Fruit fly (Drosophila melanogaster) whole organism, embryonic: Measurements from ENCODE around the gene spirit.

Source experiments
- BtbVII ChIP-seq: fragments of 200-800 bp; sonication (Bioruptor generic); optimal IDR thresholded peaks from 3 replicates; lab custom pipeline; 2017; ENCODE audit warnings: missing biosample characterization, mild to moderate bottlenecking, missing genetic modification characterization
- CG1024 ChIP-seq: fragments of 200-800 bp; sonication (Bioruptor generic); IDR thresholded peaks from 2 replicates; pipeline ENCODE4 v1.3.6; 2022; ENCODE audit warnings: missing biosample characterization, missing genetic modification characterization
- CG10654 ChIP-seq: fragments of 200-800 bp; sonication (Bioruptor generic); optimal IDR thresholded peaks from 2 replicates; lab custom pipeline; 2016; ENCODE audit warnings: missing biosample characterization, missing genetic modification characterization
- CG11247 ChIP-seq: fragments of 200-800 bp; sonication (Bioruptor generic); IDR thresholded peaks from 2 replicates; pipeline ENCODE4 v1.3.6; 2022; ENCODE audit warnings: missing biosample characterization, missing genetic modification characterization
- CG11560 ChIP-seq: fragments of 200-800 bp; sonication (Bioruptor generic); IDR thresholded peaks from 3 replicates; pipeline ENCODE4 v1.3.6; 2022; ENCODE audit warnings: missing biosample characterization, missing genetic modification characterization
- CG11723 ChIP-seq: fragments of 200-800 bp; sonication (Bioruptor generic); optimal IDR thresholded peaks from 2 replicates; lab custom pipeline; 2017; ENCODE audit warnings: missing biosample characterization, mild to moderate bottlenecking, missing genetic modification characterization
- CG13624 ChIP-seq: fragments of 200-800 bp; sonication (Bioruptor generic); optimal IDR thresholded peaks from 2 replicates; lab custom pipeline; 2016; ENCODE audit warnings: missing biosample characterization, missing genetic modification characterization
- CG15696 ChIP-seq: fragments of 200-800 bp; sonication (Bioruptor generic); optimal IDR thresholded peaks from 2 replicates; lab custom pipeline; 2019; ENCODE audit warnings: missing biosample characterization, mild to moderate bottlenecking, missing genetic modification characterization, moderate library complexity
- CG17568 ChIP-seq: fragments of 200-800 bp; sonication (Bioruptor generic); optimal IDR thresholded peaks from 2 replicates; lab custom pipeline; 2018; ENCODE audit warnings: missing biosample characterization, mild to moderate bottlenecking, missing genetic modification characterization, moderate library complexity
- CG17829 ChIP-seq: fragments of 200-800 bp; optimal IDR thresholded peaks from 2 replicates; lab custom pipeline; 2019; ENCODE audit warnings: missing biosample characterization, mild to moderate bottlenecking, missing genetic modification characterization, moderate library complexity
- CG2889 ChIP-seq: fragments of 200-800 bp; sonication (Bioruptor generic); IDR thresholded peaks from 3 replicates; pipeline ENCODE4 v1.3.6; 2022; ENCODE audit warnings: missing biosample characterization, missing genetic modification characterization
- CG30431 ChIP-seq: fragments of 200-800 bp; sonication (Bioruptor generic); optimal IDR thresholded peaks from 2 replicates; lab custom pipeline; 2017; ENCODE audit warnings: missing biosample characterization, missing genetic modification characterization
- CG31388 ChIP-seq: fragments of 200-800 bp; sonication (Bioruptor generic); optimal IDR thresholded peaks from 2 replicates; lab custom pipeline; 2016; ENCODE audit warnings: missing biosample characterization, missing genetic modification characterization
- CG31441 ChIP-seq: fragments of 200-800 bp; sonication (Bioruptor generic); IDR thresholded peaks from 2 replicates; pipeline ENCODE4 v1.3.6; 2022; ENCODE audit warnings: missing biosample characterization, missing genetic modification characterization
- CG3281 ChIP-seq: fragments of 200-800 bp; sonication (Bioruptor generic); optimal IDR thresholded peaks from 3 replicates; lab custom pipeline; 2017; ENCODE audit warnings: missing biosample characterization, mild to moderate bottlenecking, missing genetic modification characterization
- CG3838 ChIP-seq: fragments of 200-800 bp; sonication (Bioruptor generic); optimal IDR thresholded peaks from 3 replicates; lab custom pipeline; 2016; ENCODE audit warnings: missing biosample characterization, missing genetic modification characterization
- CG43689 ChIP-seq: fragments of 200-800 bp; sonication (Bioruptor generic); IDR thresholded peaks from 2 replicates; pipeline ENCODE4 v1.3.6; 2022; ENCODE audit warnings: missing biosample characterization, missing genetic modification characterization
- CG4617 ChIP-seq: fragments of 200-800 bp; sonication (Bioruptor generic); optimal IDR thresholded peaks from 3 replicates; lab custom pipeline; 2016; ENCODE audit warnings: missing biosample characterization, missing genetic modification characterization, borderline replicate concordance
- CG4854 ChIP-seq: fragments of 200-800 bp; sonication (Bioruptor generic); optimal IDR thresholded peaks from 2 replicates; lab custom pipeline; 2016; ENCODE audit warnings: missing biosample characterization, missing genetic modification characterization, inconsistent platforms
- CG5245 ChIP-seq: fragments of 200-800 bp; sonication (Bioruptor generic); optimal IDR thresholded peaks from 3 replicates; lab custom pipeline; 2016; ENCODE audit warnings: missing biosample characterization, missing genetic modification characterization
- CG6683 ChIP-seq: fragments of 200-800 bp; sonication (Bioruptor generic); optimal IDR thresholded peaks from 2 replicates; lab custom pipeline; 2017; ENCODE audit warnings: missing biosample characterization, mild to moderate bottlenecking, missing genetic modification characterization, missing genetic modification reagents
- CG8478 ChIP-seq: fragments of >200 bp; optimal IDR thresholded peaks from 2 replicates; lab custom pipeline; 2018
- CG8944 ChIP-seq: fragments of 200-800 bp; sonication (Bioruptor generic); optimal IDR thresholded peaks from 3 replicates; lab custom pipeline; 2016; ENCODE audit warnings: missing biosample characterization, missing genetic modification characterization
- CrebB ChIP-seq: fragments of 200-800 bp; sonication (Bioruptor generic); optimal IDR thresholded peaks from 3 replicates; lab custom pipeline; 2018; ENCODE audit warnings: missing biosample characterization, mild to moderate bottlenecking, missing genetic modification characterization
- D19A ChIP-seq: fragments of 200-800 bp; optimal IDR thresholded peaks from 3 replicates; lab custom pipeline; 2019; ENCODE audit warnings: missing biosample characterization, mild to moderate bottlenecking, missing genetic modification characterization, moderate library complexity
- Dip3 ChIP-seq: fragments of 200-800 bp; sonication (Bioruptor generic); optimal IDR thresholded peaks from 3 replicates; lab custom pipeline; 2016; ENCODE audit warnings: missing biosample characterization, missing genetic modification characterization
- Dp ChIP-seq: fragments of 200-800 bp; sonication (Bioruptor generic); optimal IDR thresholded peaks from 2 replicates; lab custom pipeline; 2018; ENCODE audit warnings: missing biosample characterization, mild to moderate bottlenecking, missing genetic modification characterization, moderate library complexity
- Dref ChIP-seq: fragments of 200-800 bp; sonication (Bioruptor generic); IDR thresholded peaks from 2 replicates; pipeline ENCODE4 v1.3.6; 2022; ENCODE audit warnings: missing biosample characterization, missing genetic modification characterization
- Drgx ChIP-seq: fragments of 200-800 bp; sonication (Bioruptor generic); IDR thresholded peaks from 2 replicates; pipeline ENCODE4 v1.3.6; 2022; ENCODE audit warnings: missing biosample characterization, missing genetic modification characterization
- Lim3 ChIP-seq: fragments of 200-800 bp; sonication (Bioruptor generic); IDR thresholded peaks from 2 replicates; pipeline ENCODE4 v1.3.6; 2022; ENCODE audit warnings: missing biosample characterization, missing genetic modification characterization
- Oli ChIP-seq: fragments of 200-800 bp; sonication (Bioruptor generic); optimal IDR thresholded peaks from 2 replicates; lab custom pipeline; 2018; ENCODE audit warnings: missing biosample characterization, mild to moderate bottlenecking, missing genetic modification characterization, moderate library complexity
- Scr ChIP-seq: fragments of 200-800 bp; sonication (Bioruptor generic); IDR thresholded peaks from 2 replicates; pipeline ENCODE4 v1.3.6; 2022; ENCODE audit warnings: missing biosample characterization, missing genetic modification characterization; ENCODE audit not compliant: partially characterized antibody
- abd-A ChIP-seq: fragments of 200-800 bp; sonication (Bioruptor generic); optimal IDR thresholded peaks from 3 replicates; lab custom pipeline; 2019; ENCODE audit warnings: missing biosample characterization, mild to moderate bottlenecking, missing genetic modification characterization, moderate library complexity
- ase ChIP-seq: fragments of 200-800 bp; sonication (Bioruptor generic); IDR thresholded peaks from 3 replicates; pipeline ENCODE4 v1.3.6; 2022; ENCODE audit warnings: missing biosample characterization, missing genetic modification characterization
- ash1 ChIP-seq: fragments of 200-800 bp; sonication (Bioruptor generic); optimal IDR thresholded peaks from 2 replicates; lab custom pipeline; 2018; ENCODE audit warnings: missing biosample characterization, mild to moderate bottlenecking, missing genetic modification characterization
- bsh ChIP-seq, 2 experiments: fragments of 200-800 bp; sonication (Bioruptor generic); optimal IDR thresholded peaks; 2 replicates each; lab custom pipeline; 2017 to 2018; ENCODE audit warnings: mild to moderate bottlenecking in 2 of 2, missing biosample characterization in 2 of 2, missing genetic modification characterization in 2 of 2, moderate library complexity in 1 of 2
- chinmo ChIP-seq: fragments of 200-800 bp; sonication (Bioruptor generic); IDR thresholded peaks from 4 replicates; pipeline ENCODE4 v1.3.6; 2022; ENCODE audit warnings: missing biosample characterization, missing genetic modification characterization; ENCODE audit not compliant: partially characterized antibody
- dm ChIP-seq: fragments of 200-800 bp; sonication (Bioruptor generic); optimal IDR thresholded peaks from 3 replicates; lab custom pipeline; 2016; ENCODE audit warnings: missing biosample characterization, missing genetic modification characterization
- fru ChIP-seq: fragments of >200 bp; optimal IDR thresholded peaks from 2 replicates; lab custom pipeline; 2017
- grau ChIP-seq: fragments of 200-800 bp; optimal IDR thresholded peaks from 3 replicates; lab custom pipeline; 2019; ENCODE audit warnings: missing biosample characterization, mild to moderate bottlenecking, missing genetic modification characterization, moderate library complexity
- hkb ChIP-seq, 2 experiments: fragments of 200-800 bp in 1 of 2; fragments of >200 bp in 1 of 2; sonication (Bioruptor generic) in 1 of 2; IDR thresholded peaks in 1 of 2; optimal IDR thresholded peaks in 1 of 2; 2 replicates each; pipeline versions ENCODE4 v1.3.6 to Lab custom; 2017 to 2022; ENCODE audit warnings: missing biosample characterization in 1 of 2, missing genetic modification characterization in 1 of 2
- pnt ChIP-seq: fragments of 200-800 bp; sonication (Bioruptor generic); optimal IDR thresholded peaks from 3 replicates; lab custom pipeline; 2016; ENCODE audit warnings: missing biosample characterization, missing genetic modification characterization
- rib ChIP-seq: fragments of 200-800 bp; sonication (Bioruptor generic); IDR thresholded peaks from 2 replicates; pipeline ENCODE4 v1.3.6; 2022; ENCODE audit warnings: missing biosample characterization, missing genetic modification characterization
- sd ChIP-seq: fragments of 200-800 bp; sonication (Bioruptor generic); optimal IDR thresholded peaks from 3 replicates; lab custom pipeline; 2018; ENCODE audit warnings: missing biosample characterization, mild to moderate bottlenecking, missing genetic modification characterization, moderate library complexity
- sisA ChIP-seq: fragments of 200-800 bp; sonication (Bioruptor generic); IDR thresholded peaks from 2 replicates; pipeline ENCODE4 v1.3.6; 2022; ENCODE audit warnings: missing biosample characterization, missing genetic modification characterization
- slp2 ChIP-seq: fragments of 200-800 bp; sonication (Bioruptor generic); optimal IDR thresholded peaks from 2 replicates; lab custom pipeline; 2016; ENCODE audit warnings: missing biosample characterization, missing genetic modification characterization
- ttk ChIP-seq: fragments of 200-800 bp; sonication (Bioruptor generic); IDR thresholded peaks from 2 replicates; pipeline ENCODE4 v2.1.2; 2022; ENCODE audit warnings: missing biosample characterization, missing genetic modification characterization
- wdn ChIP-seq: fragments of 200-800 bp; sonication (Bioruptor generic); IDR thresholded peaks from 2 replicates; pipeline ENCODE4 v1.3.6; 2022; ENCODE audit warnings: missing biosample characterization, missing genetic modification characterization
- yki ChIP-seq: fragments of >200 bp; optimal IDR thresholded peaks from 3 replicates; lab custom pipeline; 2018
- zfh1 ChIP-seq: fragments of 200-800 bp; sonication (Bioruptor generic); IDR thresholded peaks from 3 replicates; pipeline ENCODE4 v1.3.6; 2022; ENCODE audit warnings: missing biosample characterization, missing genetic modification characterization

spirit gene

dm6 chrX:8561404-8562397, 11.7 kb downstream of the spirit start (continued):
- TF ChIP-seq CG43689 (GFP tag; lab: Robert Waterston, UW) (no peak), CG17829 (tag; lab: Kevin White, UChicago) (no peak), Scr (peak; percentile 55), hkb (optimal IDR thresholded peaks at IDR 0.05; lab: Kevin White, UChicago) (no peak), hkb (GFP tag; IDR thresholded peaks at IDR 0.05; lab: Robert Waterston, UW) (peak; percentile 39; the same call in 1 of the 2 replicates), rib (peak; percentile 24), CrebB (tag; lab: Kevin White, UChicago) (peak; percentile 21), CG11247 (GFP tag; lab: Robert Waterston, UW) (peak; percentile 47), D19A (tag; lab: Kevin White, UChicago) (no peak), pnt (GFP tag; lab: Kevin White, UChicago) (peak; percentile 4), Dref (peak; percentile 63), Dip3 (GFP tag; lab: Kevin White, UChicago) (peak; percentile 13), CG5245 (GFP tag; lab: Kevin White, UChicago) (no peak), CG8944 (GFP tag; lab: Kevin White, UChicago) (no peak), CG3281 (GFP tag; lab: Kevin White, UChicago) (no peak), CG11560 (no peak), CG8478 (lab: Kevin White, UChicago) (peak; percentile 44), fru (lab: Kevin White, UChicago) (no peak), BtbVII (GFP tag; lab: Kevin White, UChicago) (no peak), CG10654 (GFP tag; lab: Kevin White, UChicago) (no peak), wdn (no peak), CG4854 (GFP tag; lab: Kevin White, UChicago) (no peak), bsh (GFP tag; optimal IDR thresholded peaks at IDR 0.05; lab: Kevin White, UChicago) (peak in 1 of 2 experiments; percentile 6), Oli (no peak), CG30431 (no peak), Lim3 (GFP tag; lab: Robert Waterston, UW) (no peak), ash1 (GFP tag; lab: Kevin White, UChicago) (no peak), CG31441 (no peak; the same call in 1 of the 2 replicates), chinmo (peak; percentile 68; the same call in 2 of the 4 replicates), sd (tag; lab: Kevin White, UChicago) (no peak), CG17568 (GFP tag; lab: Kevin White, UChicago) (no peak), slp2 (GFP tag; lab: Kevin White, UChicago) (no peak), CG3838 (no peak), yki (lab: Kevin White, UChicago) (no peak), CG15696 (no peak), CG11723 (no peak), Drgx (GFP tag; lab: Robert Waterston, UW) (peak; percentile 74), zfh1 (peak; percentile 63; the same call in 2 of the 3 replicates), CG31388 (GFP tag; lab: Kevin White, UChicago) (no peak), CG1024 (no peak), CG2889 (GFP tag; lab: Robert Waterston, UW) (no peak), ase (GFP tag; lab: Robert Waterston, UW) (no peak), CG6683 (no peak), grau (tag; lab: Kevin White, UChicago) (no peak), dm (GFP tag; lab: Kevin White, UChicago) (peak; percentile 36), CG13624 (peak; percentile 12), abd-A (tag; lab: Kevin White, UChicago) (peak; percentile 93), CG4617 (GFP tag; lab: Kevin White, UChicago) (peak; percentile 0), sisA (GFP tag; lab: Robert Waterston, UW) (no peak), Dp (GFP tag; lab: Kevin White, UChicago) (no peak), ttk (no peak)
